Fruit fly (Drosophila melanogaster) whole organism, larva: ENCODE results near the gene CG33309.

Source experiments
- noc ChIP-seq: fragments of 200-800 bp; sonication (Bioruptor generic); optimal IDR thresholded peaks from 3 replicates; lab custom pipeline; 2019; ENCODE audit warnings: missing biosample characterization, mild to moderate bottlenecking, missing genetic modification characterization, moderate library complexity

CG33309 gene

DNA sequence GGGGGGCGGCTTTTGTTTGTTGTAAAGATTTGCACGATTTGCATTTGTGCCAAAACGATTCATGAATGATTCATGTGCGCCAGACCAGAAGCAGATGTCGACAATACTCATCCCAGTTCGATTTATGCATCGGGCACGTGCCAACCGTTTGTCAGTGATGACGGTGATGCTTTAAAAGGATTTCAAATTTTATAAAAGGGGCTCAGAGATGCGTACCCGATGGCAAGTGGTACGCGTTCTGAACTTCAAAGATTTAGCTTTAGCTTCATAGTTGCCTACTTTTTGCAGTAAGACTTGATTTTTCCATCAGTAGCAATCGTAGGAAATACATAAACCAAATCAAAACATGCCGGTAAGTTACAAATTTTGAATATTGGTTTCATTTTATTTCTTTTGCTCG is at the start of gene CG33309:
Gene CG33309 (plus strand): TSS at position 301 of the 400 bp plus-strand sequence.
- no peak for TF ChIP-seq noc (tag; lab: Kevin White, UChicago)

DNA sequence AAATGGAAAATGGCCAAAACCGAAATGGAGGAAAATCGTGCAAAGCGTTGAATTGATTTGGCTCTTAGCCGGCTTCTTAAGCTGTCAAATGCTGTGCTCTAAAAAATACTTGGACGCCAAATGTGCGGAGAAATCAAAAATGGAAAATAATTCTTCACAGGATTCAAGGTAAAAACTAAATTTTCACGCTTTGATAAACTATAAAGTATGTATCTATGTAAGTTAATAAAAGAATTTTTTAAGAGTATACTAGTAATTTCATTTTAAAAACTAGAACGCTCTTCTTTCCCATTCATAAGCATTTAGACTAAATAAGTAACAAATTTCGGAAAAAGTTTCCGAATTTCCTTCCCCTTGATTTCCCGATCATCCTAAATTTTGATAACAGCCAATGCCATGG is 48.1 kb upstream of the CG33309 start, which contains the start of gene CSN1a:
Gene CSN1a (plus strand): TSS at position 301 of the 400 bp plus-strand sequence.
- no peak for TF ChIP-seq noc (tag; lab: Kevin White, UChicago)

- TF ChIP-seq noc (tag; lab: Kevin White, UChicago): no peak
Observed at dm6 chr2L:14765608-14766007, 45.0 kb upstream of the CG33309 start, which contains the start of gene CG4701. TSS of gene CG4701 (plus strand) at chr2L:14765908.

- TF ChIP-seq noc (tag; lab: Kevin White, UChicago): no peak
Observed at dm6 chr2L:14774713-14775112, 35.8 kb upstream of the CG33309 start, which contains the start of gene CG4650. TSS of gene CG4650 (minus strand) at chr2L:14774981.

dm6 chr2L:14784498-14784897 is 26.1 kb upstream of the CG33309 start, which contains the start of gene CG18636:
TSS of gene CG18636 (minus strand) at chr2L:14784598.
- TF ChIP-seq noc (tag; lab: Kevin White, UChicago): no peak

dm6 chr2L:14796542-14796941 is 14.0 kb upstream of the CG33309 start, which contains the start of gene CG18420:
TSS of gene CG18420 (minus strand) at chr2L:14796642.
- no peak for TF ChIP-seq noc (tag; lab: Kevin White, UChicago)

DNA sequence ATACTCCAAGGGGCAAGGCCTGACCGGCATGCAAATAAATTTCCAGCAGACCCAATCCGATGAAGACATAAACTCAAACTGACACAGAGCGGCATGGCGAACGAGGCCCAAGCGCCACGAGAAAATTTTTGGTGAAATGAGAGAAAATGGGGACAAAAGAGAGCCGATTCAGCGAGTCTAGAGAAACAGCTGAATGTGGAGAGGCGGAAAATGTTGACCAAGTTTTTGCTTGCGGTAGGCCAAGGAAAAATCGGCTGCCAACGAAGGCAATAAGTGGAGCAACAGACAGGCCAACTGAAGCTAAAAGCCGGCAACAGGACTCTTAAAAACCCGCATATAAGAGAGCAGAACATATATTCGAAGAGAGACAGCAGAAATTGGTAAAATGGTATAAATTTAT is 13.0 kb upstream of the CG33309 start:
- no peak for TF ChIP-seq noc (tag; lab: Kevin White, UChicago)

dm6 chr2L:14802034-14802433 is 8.5 kb upstream of the CG33309 start, which contains the start of gene CG33308:
TSS of gene CG33308 (plus strand) at chr2L:14802334.
- no peak for TF ChIP-seq noc (tag; lab: Kevin White, UChicago)

DNA sequence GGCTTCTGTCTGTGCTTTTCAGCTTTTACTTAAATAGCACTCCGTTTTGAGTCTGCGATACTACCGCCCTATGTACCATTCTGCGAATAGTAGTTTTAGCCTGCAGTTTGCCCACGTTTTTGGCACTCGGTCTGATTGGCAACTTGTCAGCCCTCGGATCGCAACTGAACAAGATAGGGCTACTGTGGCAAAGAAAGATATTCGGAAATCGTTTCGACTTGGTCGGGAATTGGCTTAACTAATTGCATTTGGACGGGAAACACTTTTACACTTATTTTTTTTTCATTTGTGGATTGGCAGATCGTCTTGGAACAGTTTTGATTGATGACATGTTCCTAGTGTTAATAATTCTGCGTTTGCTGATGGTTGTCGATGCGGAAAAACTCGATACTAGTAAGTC is 31.5 kb downstream of the CG33309 start, which contains the start of gene CG42682:
Gene CG42682 (plus strand): TSS at position 301 of the 400 bp plus-strand sequence.
- no peak for TF ChIP-seq noc (tag; lab: Kevin White, UChicago)

DNA sequence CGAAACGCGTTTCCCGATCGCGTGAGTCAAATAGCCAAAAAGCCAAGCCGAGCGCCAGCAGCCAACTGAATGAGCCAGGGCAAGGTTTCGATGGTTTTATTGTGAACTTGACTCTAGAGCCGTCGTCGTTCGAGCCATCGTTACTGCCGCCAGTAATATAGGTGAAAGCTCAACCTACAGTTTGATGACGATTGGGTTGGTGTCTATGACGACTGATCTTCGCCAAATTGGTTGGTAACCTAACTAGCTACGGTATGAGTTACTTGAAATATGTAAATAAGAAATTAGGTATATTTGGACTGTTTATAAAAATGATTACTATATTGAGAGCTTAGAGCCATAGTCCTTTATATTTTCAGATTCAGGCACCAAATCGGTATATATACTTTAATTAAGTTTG is 41.1 kb downstream of the CG33309 start, which contains the start of gene CG15279:
Gene CG15279 (minus strand): TSS at position 72 of the 400 bp plus-strand sequence.
- TF ChIP-seq noc (tag; lab: Kevin White, UChicago): no peak
